Worm (Caenorhabditis elegans): ENCODE data around the gene K06H7.2.
A peak's percentile ranks its signal among the peaks of the same experiment; 100 is the strongest.

The K06H7.2 gene

DNA sequence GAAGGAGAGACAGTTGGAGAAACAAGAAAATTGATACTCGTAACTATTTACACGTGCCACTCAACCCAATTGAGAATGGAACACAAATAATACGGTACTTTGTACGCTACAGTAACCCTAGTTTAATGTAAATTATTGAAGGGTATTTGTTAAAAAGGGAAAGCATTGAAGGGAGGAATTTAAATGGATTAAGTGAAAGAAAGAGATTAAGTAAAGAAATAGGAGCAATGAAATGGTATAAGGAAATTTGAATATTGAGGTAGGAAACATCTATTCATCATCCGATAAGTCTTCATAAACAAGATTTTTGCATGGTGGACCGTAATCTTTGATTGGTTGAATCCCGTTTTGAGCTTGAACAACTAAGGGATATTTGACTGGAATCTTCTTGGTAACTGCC lies 18.0 kb downstream of the K06H7.2 start:
- TF ChIP-seq nhr-10 (tag; optimal IDR thresholded peaks at IDR 0.05) (no peak), lin-13 (GFP tag; optimal IDR thresholded peaks at IDR 0.05) (no peak), elt-3 (tag; optimal IDR thresholded peaks at IDR 0.05) (no peak)

- TF ChIP-seq nhr-6 (tag; optimal IDR thresholded peaks at IDR 0.05) (no peak), nhr-23 (tag; optimal IDR thresholded peaks at IDR 0.05) (no peak), gmeb-1 (tag; optimal IDR thresholded peaks at IDR 0.05) (no peak), ceh-16 (tag; optimal IDR thresholded peaks at IDR 0.05) (no peak), skn-1 (tag; optimal IDR thresholded peaks at IDR 0.05) (no peak), F13H6.1 (tag; optimal IDR thresholded peaks at IDR 0.05) (no peak), R02D3.7 (tag; optimal IDR thresholded peaks at IDR 0.05) (no peak), lsy-2 (tag; optimal IDR thresholded peaks at IDR 0.05) (no peak), peb-1 (tag; optimal IDR thresholded peaks at IDR 0.05) (no peak), zag-1 (tag; optimal IDR thresholded peaks at IDR 0.05) (no peak), Y55F3AM.14 (GFP tag; optimal IDR thresholded peaks at IDR 0.05) (no peak), blmp-1 (tag; optimal IDR thresholded peaks at IDR 0.05; ENCODE audit: insufficient read depth) (no peak), lin-11 (tag; optimal IDR thresholded peaks at IDR 0.05) (no peak), ama-1 (optimal IDR thresholded peaks at IDR 0.05) (no peak), unc-62 (GFP tag; optimal IDR thresholded peaks at IDR 0.05) (no peak), ceh-82 (tag; optimal IDR thresholded peaks at IDR 0.05) (no peak), crh-2 (tag; optimal IDR thresholded peaks at IDR 0.05) (no peak)
Observed at ce11 chrIII:8115877-8116276, 22.5 kb downstream of the K06H7.2 start.

DNA sequence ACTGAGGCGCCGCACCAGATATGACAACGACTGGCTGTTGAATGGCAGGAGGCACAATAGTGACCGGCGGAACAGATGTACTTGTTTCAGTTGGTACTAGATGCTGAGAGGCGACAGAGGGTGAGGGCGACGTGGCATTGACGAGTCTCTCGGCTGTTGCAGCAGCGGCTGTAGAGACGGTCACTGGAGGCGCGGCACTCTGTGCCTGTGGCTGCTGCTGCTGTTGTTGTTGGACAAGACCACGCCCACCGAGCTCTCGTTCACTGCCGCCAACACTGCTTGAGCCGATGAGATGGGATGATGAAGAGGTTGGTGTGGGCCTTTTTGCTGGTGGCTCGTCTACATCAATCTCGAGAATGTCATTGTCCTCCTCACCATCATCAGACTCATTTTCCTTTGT lies 23.8 kb downstream of the K06H7.2 start:
- TF ChIP-seq nhr-129 (tag; optimal IDR thresholded peaks at IDR 0.05) (no peak), nhr-25 (tag; optimal IDR thresholded peaks at IDR 0.05) (no peak), ztf-4 (tag; optimal IDR thresholded peaks at IDR 0.05) (no peak), blmp-1 (tag; optimal IDR thresholded peaks at IDR 0.05; ENCODE audit: insufficient read depth) (no peak), skn-1 (tag; optimal IDR thresholded peaks at IDR 0.05) (no peak), gmeb-1 (tag; optimal IDR thresholded peaks at IDR 0.05) (no peak), lsy-2 (tag; optimal IDR thresholded peaks at IDR 0.05) (no peak), alr-1 (tag; optimal IDR thresholded peaks at IDR 0.05) (no peak), unc-62 (GFP tag; optimal IDR thresholded peaks at IDR 0.05) (no peak), unc-39 (tag; optimal IDR thresholded peaks at IDR 0.05) (no peak), nhr-23 (tag; optimal IDR thresholded peaks at IDR 0.05) (no peak), lin-11 (tag; optimal IDR thresholded peaks at IDR 0.05) (no peak), F13H6.1 (tag; optimal IDR thresholded peaks at IDR 0.05) (no peak)

DNA sequence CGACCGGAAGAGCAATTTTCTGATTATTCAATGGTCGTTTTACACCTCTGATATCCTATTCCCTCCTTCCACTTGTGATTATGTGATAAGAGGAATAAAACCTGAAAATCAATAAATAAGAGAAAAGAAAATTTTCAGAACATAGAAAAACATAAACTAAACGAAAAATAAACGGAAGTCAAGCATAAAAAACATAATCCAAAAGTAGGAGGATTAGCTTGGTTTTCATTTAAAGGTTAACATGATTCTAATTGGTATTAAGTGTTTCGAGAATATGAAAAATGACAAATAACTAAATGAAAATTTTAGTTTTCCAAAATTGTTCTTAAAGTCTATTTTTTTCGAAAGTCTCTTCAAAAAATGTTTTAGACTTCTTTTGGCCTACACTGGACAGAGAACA lies 27.8 kb downstream of the K06H7.2 start, which contains the start of gene gei-8:
Gene gei-8, minus strand, starts transcription at position 101 of the 400 bp plus-strand sequence.
- TF ChIP-seq unc-62 (GFP tag; optimal IDR thresholded peaks at IDR 0.05): no peak
- no peak for TF ChIP-seq nhr-11 (tag; optimal IDR thresholded peaks at IDR 0.05)
- TF ChIP-seq aly-2 (tag; optimal IDR thresholded peaks at IDR 0.05): no peak
- no peak for TF ChIP-seq ztf-4 (tag; optimal IDR thresholded peaks at IDR 0.05)
- no peak for TF ChIP-seq skn-1 (tag; optimal IDR thresholded peaks at IDR 0.05)
- no peak for TF ChIP-seq ZK546.5 (tag; optimal IDR thresholded peaks at IDR 0.05)
- TF ChIP-seq lin-11 (tag; optimal IDR thresholded peaks at IDR 0.05): no peak
- TF ChIP-seq R02D3.7 (tag; optimal IDR thresholded peaks at IDR 0.05): no peak
- TF ChIP-seq ztf-11 (tag; optimal IDR thresholded peaks at IDR 0.05): no peak
- no peak for TF ChIP-seq nhr-23 (tag; optimal IDR thresholded peaks at IDR 0.05)
- TF ChIP-seq snpc-4 (tag; optimal IDR thresholded peaks at IDR 0.05): no peak
- no peak for TF ChIP-seq lsy-2 (tag; optimal IDR thresholded peaks at IDR 0.05)
- no peak for TF ChIP-seq gmeb-1 (tag; optimal IDR thresholded peaks at IDR 0.05)
- no peak for TF ChIP-seq nhr-21 (tag; optimal IDR thresholded peaks at IDR 0.05)
- TF ChIP-seq lin-39 (tag; optimal IDR thresholded peaks at IDR 0.05): no peak
- no peak for TF ChIP-seq F13H6.1 (tag; optimal IDR thresholded peaks at IDR 0.05)
- TF ChIP-seq unc-55 (GFP tag; optimal IDR thresholded peaks at IDR 0.05): no peak

ce11 chrIII:8121923-8122322 lies 28.6 kb downstream of the K06H7.2 start:
- no peak for TF ChIP-seq C34F6.9 (tag; optimal IDR thresholded peaks at IDR 0.05)
- no peak for TF ChIP-seq zag-1 (tag; optimal IDR thresholded peaks at IDR 0.05)
- no peak for TF ChIP-seq sem-4 (tag; optimal IDR thresholded peaks at IDR 0.05)
- no peak for TF ChIP-seq nhr-6 (tag; optimal IDR thresholded peaks at IDR 0.05)
- TF ChIP-seq lsy-2 (tag; optimal IDR thresholded peaks at IDR 0.05): peak in 1 of 2 experiments; percentile 55
- TF ChIP-seq mbf-1 (tag; optimal IDR thresholded peaks at IDR 0.05): no peak
- TF ChIP-seq nhr-10 (tag; optimal IDR thresholded peaks at IDR 0.05): no peak
- peak; percentile 12 for TF ChIP-seq lin-11 (tag; optimal IDR thresholded peaks at IDR 0.05)
- TF ChIP-seq nhr-21 (tag; optimal IDR thresholded peaks at IDR 0.05): peak; percentile 63
